Worm (Caenorhabditis elegans) whole organism, L3 larva: ENCODE data around the gene C53A5.11.

ENCODE experiments used
- ZK546.5 ChIP-seq: sonication (generic microtip); optimal IDR thresholded peaks from 2 replicates; lab custom pipeline; 2017; ENCODE audit warnings: missing biosample characterization, missing genetic modification characterization
- ceh-16 ChIP-seq: sonication (generic microtip); optimal IDR thresholded peaks from 2 replicates; lab custom pipeline; 2017; ENCODE audit warnings: missing biosample characterization, missing genetic modification characterization
- ceh-82 ChIP-seq: fragments of 150-350 bp; optimal IDR thresholded peaks from 2 replicates; lab custom pipeline; 2014; ENCODE audit warnings: missing biosample characterization, missing genetic modification characterization
- daf-12 ChIP-seq: fragments of 150-350 bp; optimal IDR thresholded peaks from 2 replicates; lab custom pipeline; 2014; ENCODE audit warnings: missing biosample characterization, missing genetic modification reagents, missing genetic modification characterization
- egl-5 ChIP-seq: fragments of 150-350 bp; optimal IDR thresholded peaks from 2 replicates; lab custom pipeline; 2017; ENCODE audit warnings: missing biosample characterization, missing genetic modification reagents, missing genetic modification characterization, inconsistent platforms
- elt-1 ChIP-seq: fragments of 150-350 bp; optimal IDR thresholded peaks from 2 replicates; lab custom pipeline; 2014; ENCODE audit warnings: missing biosample characterization, missing genetic modification characterization
- elt-3 ChIP-seq, 3 experiments: fragments of 150-350 bp in 1 of 3; sonication (generic microtip) in 2 of 3; optimal IDR thresholded peaks; 2 replicates in 2 of 3; 4 replicates in 1 of 3; lab custom pipeline; 2014 to 2017; ENCODE audit warnings: missing biosample characterization in 3 of 3, missing genetic modification characterization in 3 of 3
- eor-1 ChIP-seq, 2 experiments: fragments of 150-350 bp; optimal IDR thresholded peaks; 2 replicates each; lab custom pipeline; 2014 to 2018; ENCODE audit warnings: missing biosample characterization in 2 of 2, missing genetic modification characterization in 2 of 2
- fkh-10 ChIP-seq: sonication (generic microtip); optimal IDR thresholded peaks from 2 replicates; lab custom pipeline; 2017; ENCODE audit warnings: missing biosample characterization, missing genetic modification reagents, missing genetic modification characterization
- fkh-2 ChIP-seq: fragments of 150-350 bp; optimal IDR thresholded peaks from 2 replicates; lab custom pipeline; 2014; ENCODE audit warnings: missing biosample characterization, missing genetic modification reagents, missing genetic modification characterization
- hmg-11 ChIP-seq: sonication (generic microtip); optimal IDR thresholded peaks from 2 replicates; lab custom pipeline; 2016; ENCODE audit warnings: missing genetic modification characterization, missing compliant biosample characterization
- jun-1 ChIP-seq: fragments of 150-350 bp; optimal IDR thresholded peaks from 2 replicates; lab custom pipeline; 2014; ENCODE audit warnings: missing biosample characterization, missing genetic modification reagents, missing genetic modification characterization
- lin-39 ChIP-seq: fragments of 150-350 bp; optimal IDR thresholded peaks from 2 replicates; lab custom pipeline; 2018; ENCODE audit warnings: missing biosample characterization, missing genetic modification reagents, missing genetic modification characterization
- mdl-1 ChIP-seq: fragments of 150-350 bp; optimal IDR thresholded peaks from 2 replicates; lab custom pipeline; 2014; ENCODE audit warnings: missing biosample characterization, missing genetic modification characterization
- mml-1 ChIP-seq: fragments of 150-350 bp; sonication (generic microtip); optimal IDR thresholded peaks from 3 replicates; lab custom pipeline; 2014; ENCODE audit warnings: missing biosample characterization, missing genetic modification characterization
- nfya-1 ChIP-seq: sonication (generic microtip); optimal IDR thresholded peaks from 2 replicates; lab custom pipeline; 2017; ENCODE audit warnings: missing genetic modification characterization, mild to moderate bottlenecking, missing compliant biosample characterization, antibody characterized with exemption, moderate library complexity; ENCODE audit not compliant: insufficient read depth
- nhr-11 ChIP-seq: fragments of 150-350 bp; optimal IDR thresholded peaks from 2 replicates; lab custom pipeline; 2014; ENCODE audit warnings: missing biosample characterization, missing genetic modification characterization
- nhr-23 ChIP-seq: fragments of 150-350 bp; optimal IDR thresholded peaks from 2 replicates; lab custom pipeline; 2014; ENCODE audit warnings: missing biosample characterization, missing genetic modification reagents, missing genetic modification characterization
- nhr-237 ChIP-seq: fragments of 150-350 bp; optimal IDR thresholded peaks from 2 replicates; lab custom pipeline; 2014; ENCODE audit warnings: missing biosample characterization, missing genetic modification characterization
- nhr-25 ChIP-seq: sonication (generic microtip); optimal IDR thresholded peaks from 2 replicates; lab custom pipeline; 2017; ENCODE audit warnings: missing biosample characterization, missing genetic modification characterization
- nhr-28 ChIP-seq: fragments of 150-350 bp; optimal IDR thresholded peaks from 2 replicates; lab custom pipeline; 2014; ENCODE audit warnings: missing biosample characterization, missing genetic modification characterization
- nhr-43 ChIP-seq: sonication (generic microtip); optimal IDR thresholded peaks from 2 replicates; lab custom pipeline; 2016; ENCODE audit warnings: mild to moderate bottlenecking, missing genetic modification characterization, missing compliant biosample characterization; ENCODE audit not compliant: poor library complexity, severe bottlenecking
- nhr-67 ChIP-seq: fragments of 150-350 bp; optimal IDR thresholded peaks from 2 replicates; lab custom pipeline; 2014; ENCODE audit warnings: missing biosample characterization, missing genetic modification characterization
- nhr-76 ChIP-seq: fragments of 150-350 bp; sonication (generic microtip); optimal IDR thresholded peaks from 5 replicates; lab custom pipeline; 2014; ENCODE audit warnings: missing biosample characterization, missing genetic modification characterization
- pha-4 ChIP-seq: fragments of 150-350 bp; optimal IDR thresholded peaks from 2 replicates; lab custom pipeline; 2014; ENCODE audit warnings: missing biosample characterization, missing genetic modification reagents, missing genetic modification characterization
- pqm-1 ChIP-seq: fragments of 150-350 bp; optimal IDR thresholded peaks from 2 replicates; lab custom pipeline; 2017; ENCODE audit warnings: missing biosample characterization, missing genetic modification characterization, inconsistent platforms
- sea-2 ChIP-seq: fragments of 150-350 bp; sonication (generic microtip); optimal IDR thresholded peaks from 4 replicates; lab custom pipeline; 2014; ENCODE audit warnings: missing biosample characterization, missing genetic modification reagents, missing genetic modification characterization
- skn-1 ChIP-seq: fragments of 150-350 bp; optimal IDR thresholded peaks from 2 replicates; lab custom pipeline; 2014; ENCODE audit warnings: missing biosample characterization, missing genetic modification characterization
- snpc-4 ChIP-seq: fragments of 150-350 bp; optimal IDR thresholded peaks from 2 replicates; lab custom pipeline; 2014; ENCODE audit warnings: missing biosample characterization, missing genetic modification characterization
- tbx-2 ChIP-seq: sonication (generic microtip); optimal IDR thresholded peaks from 2 replicates; lab custom pipeline; 2016; ENCODE audit warnings: mild to moderate bottlenecking, missing genetic modification characterization, missing compliant biosample characterization
- unc-39 ChIP-seq: sonication (generic microtip); optimal IDR thresholded peaks from 4 replicates; lab custom pipeline; 2017; ENCODE audit warnings: missing biosample characterization, missing genetic modification characterization
- zag-1 ChIP-seq: fragments of 150-350 bp; optimal IDR thresholded peaks from 2 replicates; lab custom pipeline; 2014; ENCODE audit warnings: missing biosample characterization, missing genetic modification characterization
- ztf-11 ChIP-seq: fragments of 150-350 bp; optimal IDR thresholded peaks from 2 replicates; lab custom pipeline; 2014; ENCODE audit warnings: missing biosample characterization, missing genetic modification characterization
- ztf-4 ChIP-seq: fragments of 150-350 bp; optimal IDR thresholded peaks from 2 replicates; lab custom pipeline; 2014; ENCODE audit warnings: missing biosample characterization, missing genetic modification characterization

Gene C53A5.11

DNA sequence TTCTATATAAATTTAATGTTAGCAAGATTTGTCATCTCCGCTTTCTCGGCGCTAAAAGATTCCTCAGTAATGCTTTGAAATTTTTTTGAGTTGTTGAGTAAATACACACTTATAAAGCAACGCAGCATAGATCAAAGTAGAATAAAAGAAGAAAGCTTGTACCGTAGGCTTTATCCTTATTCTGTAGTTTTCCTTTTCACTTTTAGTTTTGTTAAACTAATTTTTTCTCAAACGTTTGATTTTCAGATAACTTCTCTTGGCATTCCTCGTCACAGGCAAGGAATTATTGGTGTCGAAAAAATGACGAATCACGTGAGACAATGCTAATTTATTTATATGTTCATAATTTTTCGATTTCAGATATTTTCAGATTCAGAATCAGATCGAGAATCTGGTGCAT lies at the start of gene C53A5.11:
Gene C53A5.11 (plus strand): TSS at position 301 of the 400 bp plus-strand sequence.
- TF ChIP-seq ceh-16 (tag; lab: Kevin White, UChicago), result no peak
- TF ChIP-seq fkh-10, result no peak

DNA sequence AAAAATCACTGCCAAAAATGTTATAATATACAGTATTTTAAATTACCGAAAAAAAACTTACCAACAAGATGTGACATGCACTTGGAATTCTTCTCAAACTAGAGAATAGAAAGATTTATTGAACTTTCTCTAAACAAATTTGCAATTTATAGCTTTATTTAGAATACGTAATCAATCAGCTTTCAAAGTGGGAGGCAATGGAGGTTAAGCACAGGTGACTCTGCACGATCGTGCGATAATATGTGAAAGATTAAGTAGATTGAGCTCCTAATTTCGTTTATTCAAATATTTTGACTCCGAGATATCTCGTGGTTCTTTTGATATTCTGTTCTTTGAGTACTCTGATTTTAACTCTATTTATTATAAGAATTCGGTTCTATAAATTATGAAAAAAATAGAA lies 44.7 kb upstream of the C53A5.11 start, which contains the start of gene R02D5.6:
Gene R02D5.6 (minus strand): TSS at position 101 of the 400 bp plus-strand sequence.
- TF ChIP-seq sea-2 (GFP tag; lab: Kevin White, UChicago) (no peak), unc-39 (tag; lab: Kevin White, UChicago) (no peak), eor-1 (tag; optimal IDR thresholded peaks at IDR 0.05; lab: Kevin White, UChicago) (no peak), jun-1 (tag; lab: Kevin White, UChicago) (no peak), egl-5 (no peak), nhr-76 (no peak), nhr-237 (tag; lab: Kevin White, UChicago) (no peak), daf-12 (tag; lab: Kevin White, UChicago) (no peak), snpc-4 (tag; lab: Kevin White, UChicago) (no peak), nhr-11 (no peak), pqm-1 (no peak), mml-1 (no peak), nhr-43 (tag; lab: Kevin White, UChicago) (no peak)

DNA sequence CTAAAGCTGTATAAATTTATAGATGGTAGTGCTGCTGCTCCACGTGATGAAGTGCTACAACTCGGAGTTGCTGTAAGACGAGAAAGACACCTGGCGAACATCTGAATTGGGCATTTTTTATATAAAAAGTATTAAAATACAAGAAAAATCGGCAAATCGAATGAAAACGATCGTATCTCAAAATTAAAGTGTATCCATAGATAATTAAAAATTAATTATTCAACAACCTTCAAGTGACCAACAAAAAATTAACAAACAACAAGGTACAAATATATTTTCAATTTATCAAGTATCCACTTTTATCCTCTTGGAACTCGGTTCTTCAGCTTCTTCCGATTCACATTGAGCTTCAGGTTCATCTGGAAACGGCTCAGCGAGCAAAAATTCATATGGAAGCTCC lies 43.4 kb upstream of the C53A5.11 start, which contains the start of gene R02D5.8:
Gene R02D5.8 (minus strand): TSS at position 101 of the 400 bp plus-strand sequence.
- no peak for TF ChIP-seq nhr-25 (tag; lab: Kevin White, UChicago)
- TF ChIP-seq sea-2 (GFP tag; lab: Kevin White, UChicago), result no peak
- no peak for TF ChIP-seq ztf-11
- no peak for TF ChIP-seq fkh-10
- no peak for TF ChIP-seq nhr-67 (tag; lab: Kevin White, UChicago)
- TF ChIP-seq nhr-11, result no peak
- TF ChIP-seq mml-1, result no peak
- no peak for TF ChIP-seq nhr-23
- TF ChIP-seq ztf-4, result no peak

DNA sequence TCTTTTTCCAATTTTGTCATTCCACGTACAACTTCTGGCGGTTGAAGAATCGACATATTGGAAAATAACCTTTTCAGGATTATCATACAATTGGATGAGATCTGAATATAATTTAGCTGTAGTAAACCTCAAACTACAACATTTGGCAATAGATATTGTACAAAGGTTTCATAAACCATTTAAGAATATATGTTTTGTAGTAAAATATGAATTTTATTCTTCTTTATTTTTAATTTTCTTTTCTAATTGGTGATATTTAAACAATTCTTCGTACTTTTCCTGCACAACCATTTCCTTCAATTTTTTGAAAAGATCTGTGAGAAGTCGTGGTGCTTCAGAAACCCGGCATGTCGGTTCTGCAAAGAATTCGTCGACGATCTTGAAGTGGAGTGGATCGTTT lies 41.7 kb upstream of the C53A5.11 start, which contains the start of gene C53A5.17:
Gene C53A5.17 (minus strand): TSS at position 101 of the 400 bp plus-strand sequence.
- TF ChIP-seq tbx-2 (no peak), mml-1 (no peak), ceh-82 (tag; lab: Kevin White, UChicago) (no peak), nhr-67 (tag; lab: Kevin White, UChicago) (no peak), zag-1 (tag; lab: Kevin White, UChicago) (no peak), pqm-1 (no peak), fkh-2 (no peak), nhr-43 (tag; lab: Kevin White, UChicago) (no peak), daf-12 (tag; lab: Kevin White, UChicago) (no peak), elt-1 (no peak), pha-4 (tag; lab: Kevin White, UChicago) (no peak), hmg-11 (tag; lab: Kevin White, UChicago) (no peak), sea-2 (GFP tag; lab: Kevin White, UChicago) (no peak), skn-1 (tag; lab: Kevin White, UChicago) (no peak)

DNA sequence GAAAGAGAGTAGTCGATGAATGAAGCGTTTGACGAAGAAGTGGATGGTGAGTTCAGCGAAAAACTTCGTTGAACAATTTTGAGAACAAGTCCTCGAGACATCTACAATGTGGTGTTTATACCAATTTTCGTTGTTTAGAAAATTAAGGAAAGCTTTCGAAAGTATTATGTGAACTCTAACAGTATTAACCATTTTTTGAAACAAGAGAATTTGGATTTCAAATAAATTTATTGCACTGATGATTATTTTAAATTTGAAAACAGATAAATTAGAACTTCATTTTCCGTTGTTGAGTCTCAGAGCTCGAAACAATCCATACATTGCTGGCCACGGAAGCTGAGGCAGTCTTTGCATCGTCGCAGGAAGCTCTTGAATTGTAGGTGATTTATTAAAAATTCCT lies 40.2 kb upstream of the C53A5.11 start, which contains the start of gene C53A5.16:
Gene C53A5.16 (minus strand): TSS at position 101 of the 400 bp plus-strand sequence.
- TF ChIP-seq mdl-1 (tag; lab: Kevin White, UChicago) (no peak), nfya-1 (no peak), snpc-4 (tag; lab: Kevin White, UChicago) (no peak), ztf-4 (no peak), nhr-11 (no peak), ZK546.5 (tag; lab: Kevin White, UChicago) (no peak), nhr-43 (tag; lab: Kevin White, UChicago) (no peak), nhr-28 (tag; lab: Kevin White, UChicago) (no peak), jun-1 (tag; lab: Kevin White, UChicago) (no peak), elt-3 (tag; optimal IDR thresholded peaks at IDR 0.05; lab: Kevin White, UChicago) (no peak), egl-5 (no peak), lin-39 (tag; lab: Kevin White, UChicago) (no peak), unc-39 (tag; lab: Kevin White, UChicago) (no peak), skn-1 (tag; lab: Kevin White, UChicago) (no peak), elt-1 (no peak), pha-4 (tag; lab: Kevin White, UChicago) (no peak)
